Fruit fly (Drosophila melanogaster): Measurements from ENCODE around the gene CG42526.

CG42526 gene

dm6 chr3L:9399013-9399750 is 36.0 kb downstream of the CG42526 start, which contains the start of gene CG4080 (continued):
- peak in 1 of 3 experiments; percentile 25 for TF ChIP-seq lola (GFP tag; optimal IDR thresholded peaks at IDR 0.05)
- peak; percentile 56 for TF ChIP-seq CG2120 (GFP tag; optimal IDR thresholded peaks at IDR 0.05)
- no peak for TF ChIP-seq CG10959 (GFP tag; IDR thresholded peaks at IDR 0.05)
- TF ChIP-seq CG14014 (GFP tag; IDR thresholded peaks at IDR 0.05), result peak; percentile 47; the same call in 1 of the 2 replicates
- TF ChIP-seq bigmax (GFP tag; optimal IDR thresholded peaks at IDR 0.05), result no peak
- TF ChIP-seq CG17359 (tag; optimal IDR thresholded peaks at IDR 0.05), result no peak
- peak; percentile 51 for TF ChIP-seq sd (tag; optimal IDR thresholded peaks at IDR 0.05)
- TF ChIP-seq tup (GFP tag; optimal IDR thresholded peaks at IDR 0.05), result no peak
- TF ChIP-seq sqz (GFP tag; optimal IDR thresholded peaks at IDR 0.05), result peak; percentile 32
- no peak for TF ChIP-seq ase (GFP tag; IDR thresholded peaks at IDR 0.05)
- no peak for TF ChIP-seq Fer2 (tag; optimal IDR thresholded peaks at IDR 0.05)
- peak; percentile 81 for TF ChIP-seq pzg (GFP tag; optimal IDR thresholded peaks at IDR 0.05)
- no peak for TF ChIP-seq CG17802 (tag; optimal IDR thresholded peaks at IDR 0.05)
- TF ChIP-seq Dip3 (GFP tag; optimal IDR thresholded peaks at IDR 0.05), result peak; percentile 23
- peak; percentile 17 for TF ChIP-seq CG13424 (tag; optimal IDR thresholded peaks at IDR 0.05)
- TF ChIP-seq sens (GFP tag), result peak; percentile 88
- peak; percentile 65; the same call in 1 of the 3 replicates for TF ChIP-seq Opbp (GFP tag; IDR thresholded peaks at IDR 0.05; ENCODE audit: partially characterized antibody)
- TF ChIP-seq Ets97D (GFP tag; optimal IDR thresholded peaks at IDR 0.05), result peak; percentile 61
- peak; percentile 89 for TF ChIP-seq MESR4 (GFP tag; optimal IDR thresholded peaks at IDR 0.05)
- TF ChIP-seq CG33213 (GFP tag; optimal IDR thresholded peaks at IDR 0.05), result peak; percentile 25
- peak in 1 of 3 experiments; percentile 17 for TF ChIP-seq Stat92E (GFP tag; optimal IDR thresholded peaks at IDR 0.05)
- TF ChIP-seq crc (GFP tag; optimal IDR thresholded peaks at IDR 0.05), result no peak
- peak; percentile 78 for TF ChIP-seq CG12659 (GFP tag; optimal IDR thresholded peaks at IDR 0.05)
- peak; percentile 25 for TF ChIP-seq CG7987 (GFP tag; optimal IDR thresholded peaks at IDR 0.05)
- no peak for TF ChIP-seq CG14441 (GFP tag; IDR thresholded peaks at IDR 0.05)
- 0 out of 3 replicates have a peak, but pooled peaks have one; percentile 28 for TF ChIP-seq CG7963 (GFP tag; IDR thresholded peaks at IDR 0.05; ENCODE audit: partially characterized antibody)
- peak; percentile 55 for TF ChIP-seq CoRest (tag; optimal IDR thresholded peaks at IDR 0.05)
- TF ChIP-seq Dad (GFP tag; optimal IDR thresholded peaks at IDR 0.05), result no peak
- peak; percentile 86 for TF ChIP-seq stwl (tag; optimal IDR thresholded peaks at IDR 0.05)
- no peak for TF ChIP-seq CG18619 (GFP tag; optimal IDR thresholded peaks at IDR 0.05)
- no peak for TF ChIP-seq CG6813 (GFP tag; optimal IDR thresholded peaks at IDR 0.05)
- no peak for TF ChIP-seq gsb (GFP tag; IDR thresholded peaks at IDR 0.05)
- TF ChIP-seq YL-1 (GFP tag; optimal IDR thresholded peaks at IDR 0.05), result peak; percentile 63
- peak; percentile 24 for TF ChIP-seq CG10147 (GFP tag; optimal IDR thresholded peaks at IDR 0.05)
- peak; percentile 41 for TF ChIP-seq CG2712 (tag; optimal IDR thresholded peaks at IDR 0.05)
- TF ChIP-seq CG4328 (GFP tag; optimal IDR thresholded peaks at IDR 0.05), result no peak
- 0 out of 2 replicates have a peak, but pooled peaks have one; percentile 18 for TF ChIP-seq CG6689 (GFP tag; IDR thresholded peaks at IDR 0.05)
- TF ChIP-seq her (GFP tag; optimal IDR thresholded peaks at IDR 0.05), result no peak
- no peak for TF ChIP-seq sr (GFP tag; IDR thresholded peaks at IDR 0.05)
- TF ChIP-seq Deaf1 (tag; optimal IDR thresholded peaks at IDR 0.05), result peak; percentile 49
- TF ChIP-seq nmo (GFP tag; optimal IDR thresholded peaks at IDR 0.05), result peak; percentile 66
- peak; percentile 55 for TF ChIP-seq phol (tag; optimal IDR thresholded peaks at IDR 0.05)
- TF ChIP-seq chif (GFP tag; optimal IDR thresholded peaks at IDR 0.05), result peak in 1 of 2 experiments; percentile 34
- TF ChIP-seq PHDP (tag; optimal IDR thresholded peaks at IDR 0.05), result peak; percentile 43
- no peak for TF ChIP-seq Hand (GFP tag; optimal IDR thresholded peaks at IDR 0.05)
- peak; percentile 29 for TF ChIP-seq twi (tag; optimal IDR thresholded peaks at IDR 0.05)
- TF ChIP-seq Atf3 (GFP tag; optimal IDR thresholded peaks at IDR 0.05), result no peak
- TF ChIP-seq ci (GFP tag; IDR thresholded peaks at IDR 0.05), result no peak
